Worm (Caenorhabditis elegans) whole organism, L1 larva: ENCODE data around the gene ZK353.3.
A peak's percentile ranks its signal among the peaks of the same experiment; 100 is the strongest.

Source experiments
- aha-1 ChIP-seq: fragments of 150-350 bp; optimal IDR thresholded peaks from 2 replicates; lab custom pipeline; 2014; ENCODE audit warnings: missing biosample characterization, missing genetic modification characterization
- dpl-1 ChIP-seq, 3 experiments: fragments of 150-350 bp in 2 of 3; sonication (generic microtip) in 1 of 3; optimal IDR thresholded peaks; 2 replicates each; lab custom pipeline; 2014 to 2017; ENCODE audit warnings: missing biosample characterization in 3 of 3, missing genetic modification characterization in 3 of 3, missing genetic modification reagents in 3 of 3
- lin-14 ChIP-seq: fragments of 200-800 bp; sonication (Bioruptor generic); optimal IDR thresholded peaks from 2 replicates; lab custom pipeline; 2018; ENCODE audit warnings: mild to moderate bottlenecking, missing genetic modification characterization, moderate library complexity, missing compliant biosample characterization
- lsy-2 ChIP-seq, 2 experiments: fragments of 150-350 bp; optimal IDR thresholded peaks; 2 replicates each; lab custom pipeline; 2014; ENCODE audit warnings: missing biosample characterization in 2 of 2, missing genetic modification characterization in 2 of 2
- pag-3 ChIP-seq: sonication (generic microtip); optimal IDR thresholded peaks from 2 replicates; lab custom pipeline; 2017; ENCODE audit warnings: missing genetic modification characterization, mild to moderate bottlenecking, missing compliant biosample characterization, antibody characterized with exemption, borderline replicate concordance; ENCODE audit not compliant: insufficient read depth
- pax-3 ChIP-seq: fragments of 200-800 bp; sonication (Bioruptor generic); optimal IDR thresholded peaks from 2 replicates; lab custom pipeline; 2018; ENCODE audit warnings: mild to moderate bottlenecking, missing genetic modification characterization, moderate library complexity, missing compliant biosample characterization

DNA sequence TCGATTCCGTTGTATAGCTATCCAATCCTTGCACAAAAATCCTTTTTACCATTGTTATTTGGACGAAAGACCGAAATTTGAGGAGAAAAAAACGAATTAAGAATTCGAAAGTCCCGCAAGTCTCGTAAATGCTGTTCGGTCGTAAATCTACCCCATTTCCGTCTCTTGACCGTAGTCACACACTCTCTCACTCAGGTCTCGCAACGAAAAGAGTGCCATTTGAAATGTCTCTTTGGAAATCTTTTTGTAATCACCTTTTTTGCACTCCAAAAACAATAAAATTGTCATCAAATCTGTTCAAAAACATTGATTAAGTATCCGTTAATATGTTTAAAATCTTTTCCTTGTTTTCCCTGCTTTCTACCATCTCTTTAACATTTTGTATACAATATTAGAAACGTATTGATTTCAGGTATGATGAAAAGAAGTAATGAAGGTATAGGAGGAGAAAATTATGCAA is 37.5 kb upstream of the ZK353.3 start, which contains the start of the genes R05D3.8 and rfp-1:
- TF ChIP-seq dpl-1 (GFP tag; optimal IDR thresholded peaks at IDR 0.05; lab: Kevin White, UChicago) (peak; percentile 80 to 86 (median 85)), pax-3 (tag; lab: Kevin White, UChicago) (no peak), lin-14 (GFP tag; lab: Kevin White, UChicago) (peak; percentile 85), lsy-2 (tag; optimal IDR thresholded peaks at IDR 0.05; lab: Kevin White, UChicago) (peak; percentile 98 to 99), aha-1 (no peak), pag-3 (tag; lab: Kevin White, UChicago) (no peak)
